Fruit fly (Drosophila melanogaster) whole organism, wandering third instar larva: Measurements from ENCODE around the gene CG10725.
A peak's percentile ranks its signal among the peaks of the same experiment; 100 is the strongest.

Experiments used
- Abd-B ChIP-seq: fragments of >200 bp; optimal IDR thresholded peaks from 2 replicates; lab custom pipeline; 2017; ENCODE audit warnings: missing biosample characterization, missing genetic modification characterization
- CG9705 ChIP-seq: fragments of 200-800 bp; sonication (Bioruptor generic); optimal IDR thresholded peaks from 2 replicates; lab custom pipeline; 2018; ENCODE audit warnings: missing biosample characterization, mild to moderate bottlenecking, missing genetic modification characterization
- Dfd ChIP-seq: fragments of >200 bp; optimal IDR thresholded peaks from 2 replicates; lab custom pipeline; 2017; ENCODE audit warnings: missing biosample characterization, missing genetic modification characterization
- Dif ChIP-seq: fragments of 200-275, 200-300 bp; sonication (Bioruptor generic); optimal IDR thresholded peaks from 2 replicates; lab custom pipeline; 2018; ENCODE audit warnings: missing biosample characterization, missing genetic modification characterization; ENCODE audit not compliant: partially characterized antibody
- GATAd ChIP-seq: sonication (Bioruptor generic); optimal IDR thresholded peaks from 2 replicates; lab custom pipeline; 2016; ENCODE audit warnings: missing biosample characterization, missing genetic modification characterization
- HLH106 ChIP-seq: fragments of 200-800 bp; optimal IDR thresholded peaks from 3 replicates; lab custom pipeline; 2019; ENCODE audit warnings: missing biosample characterization, mild to moderate bottlenecking, missing genetic modification characterization, moderate library complexity
- Hnf4 ChIP-seq: fragments of 200-800 bp; sonication (Bioruptor generic); optimal IDR thresholded peaks from 2 replicates; lab custom pipeline; 2016; ENCODE audit warnings: missing biosample characterization, mild to moderate bottlenecking, missing genetic modification characterization
- Hr78 ChIP-seq: fragments of >200 bp; optimal IDR thresholded peaks from 2 replicates; lab custom pipeline; 2017; ENCODE audit warnings: missing biosample characterization, missing genetic modification characterization
- Jra ChIP-seq: sonication (Bioruptor generic); optimal IDR thresholded peaks from 2 replicates; lab custom pipeline; 2016; ENCODE audit warnings: missing biosample characterization, missing genetic modification characterization
- Myc ChIP-seq: fragments of >200 bp; optimal IDR thresholded peaks from 2 replicates; lab custom pipeline; 2017
- OdsH ChIP-seq: fragments of 200-800 bp; sonication (Bioruptor generic); optimal IDR thresholded peaks from 2 replicates; lab custom pipeline; 2016; ENCODE audit warnings: missing biosample characterization, mild to moderate bottlenecking, missing genetic modification characterization
- Sp1 ChIP-seq: fragments of 200-800 bp; sonication (Bioruptor generic); optimal IDR thresholded peaks from 3 replicates; lab custom pipeline; 2019; ENCODE audit warnings: missing biosample characterization, mild to moderate bottlenecking, missing genetic modification characterization, moderate library complexity
- Vsx2 ChIP-seq: fragments of 200-300, 225-300 bp; sonication (Bioruptor generic); optimal IDR thresholded peaks from 2 replicates; lab custom pipeline; 2018; ENCODE audit warnings: missing biosample characterization, missing genetic modification characterization; ENCODE audit not compliant: partially characterized antibody
- br ChIP-seq: fragments of 200-800 bp; sonication (Bioruptor generic); optimal IDR thresholded peaks from 2 replicates; lab custom pipeline; 2016; ENCODE audit warnings: missing biosample characterization, missing genetic modification characterization
- dl ChIP-seq, 2 experiments: fragments of 175-275, 200-275 bp in 1 of 2; fragments of 200-275 bp in 1 of 2; sonication (Bioruptor generic); optimal IDR thresholded peaks; lab custom pipeline; 2018; ENCODE audit warnings: mild to moderate bottlenecking in 2 of 2, missing biosample characterization in 2 of 2, missing genetic modification characterization in 2 of 2, moderate library complexity in 2 of 2; ENCODE audit not compliant: partially characterized antibody in 2 of 2, insufficient read depth in 1 of 2
- dsf ChIP-seq: sonication (Bioruptor generic); optimal IDR thresholded peaks from 2 replicates; lab custom pipeline; 2016; ENCODE audit warnings: missing biosample characterization, missing genetic modification characterization, borderline replicate concordance
- ey ChIP-seq: fragments of 200-800 bp; sonication (Bioruptor generic); optimal IDR thresholded peaks from 2 replicates; lab custom pipeline; 2016; ENCODE audit warnings: missing biosample characterization, missing genetic modification characterization
- foxo ChIP-seq, 2 experiments: fragments of 200-800 bp; sonication (Bioruptor generic); optimal IDR thresholded peaks; 2 replicates in 1 of 2; 3 replicates in 1 of 2; lab custom pipeline; 2016 to 2017; ENCODE audit warnings: missing biosample characterization in 2 of 2, missing genetic modification characterization in 2 of 2
- fru ChIP-seq: fragments of 200-800 bp; sonication (Bioruptor generic); optimal IDR thresholded peaks from 3 replicates; lab custom pipeline; 2016; ENCODE audit warnings: missing biosample characterization, mild to moderate bottlenecking, missing genetic modification characterization
- h ChIP-seq: fragments of 200-800 bp; sonication (Bioruptor generic); optimal IDR thresholded peaks from 3 replicates; lab custom pipeline; 2016; ENCODE audit warnings: missing biosample characterization, mild to moderate bottlenecking, missing genetic modification characterization
- lola ChIP-seq: fragments of >200 bp; optimal IDR thresholded peaks from 2 replicates; lab custom pipeline; 2017; ENCODE audit warnings: missing biosample characterization, missing genetic modification characterization
- pan ChIP-seq: fragments of >200 bp; optimal IDR thresholded peaks from 2 replicates; lab custom pipeline; 2017
- psq ChIP-seq: fragments of 200-800 bp; sonication (Bioruptor generic); optimal IDR thresholded peaks from 3 replicates; lab custom pipeline; 2017; ENCODE audit warnings: missing biosample characterization, mild to moderate bottlenecking, missing genetic modification characterization, moderate library complexity
- rgr ChIP-seq: fragments of 200-800 bp; sonication (Bioruptor generic); optimal IDR thresholded peaks from 3 replicates; lab custom pipeline; 2016; ENCODE audit warnings: missing biosample characterization, mild to moderate bottlenecking, missing genetic modification characterization
- sv ChIP-seq: fragments of 200-800 bp; sonication (Bioruptor generic); optimal IDR thresholded peaks from 3 replicates; lab custom pipeline; 2016; ENCODE audit warnings: missing biosample characterization, missing genetic modification characterization
- tai ChIP-seq: sonication (Bioruptor generic); optimal IDR thresholded peaks from 2 replicates; lab custom pipeline; 2016; ENCODE audit warnings: missing biosample characterization, missing genetic modification characterization
- usp ChIP-seq: fragments of >200 bp; optimal IDR thresholded peaks from 2 replicates; lab custom pipeline; 2017; ENCODE audit warnings: missing biosample characterization, missing genetic modification characterization
- woc ChIP-seq: sonication (Bioruptor generic); optimal IDR thresholded peaks from 2 replicates; lab custom pipeline; 2016; ENCODE audit warnings: missing biosample characterization, mild to moderate bottlenecking, missing genetic modification characterization

CG10725 gene

dm6 chr3L:13426573-13426972 is 11.2 kb upstream of the CG10725 start, which contains the start of gene CG14105:
CG14105 (minus strand) TSS chr3L:13426673.
- TF ChIP-seq Hr78, result no peak
- no peak for TF ChIP-seq dsf (GFP tag; lab: Kevin White, UChicago)
- no peak for TF ChIP-seq Abd-B
- TF ChIP-seq HLH106 (tag; lab: Kevin White, UChicago), result no peak
- no peak for TF ChIP-seq usp (GFP tag; lab: Kevin White, UChicago)
- TF ChIP-seq Jra (GFP tag; lab: Kevin White, UChicago), result no peak
- no peak for TF ChIP-seq Dif (GFP tag; lab: Kevin White, UChicago)
- no peak for TF ChIP-seq OdsH (GFP tag; lab: Kevin White, UChicago)
- no peak for TF ChIP-seq fru (GFP tag; lab: Kevin White, UChicago)

- TF ChIP-seq Dfd (GFP tag; lab: Kevin White, UChicago), result peak; percentile 94
- TF ChIP-seq foxo (GFP tag; optimal IDR thresholded peaks at IDR 0.05; lab: Kevin White, UChicago), result no peak
- no peak for TF ChIP-seq OdsH (GFP tag; lab: Kevin White, UChicago)
- TF ChIP-seq GATAd (GFP tag; lab: Kevin White, UChicago), result no peak
- TF ChIP-seq HLH106 (tag; lab: Kevin White, UChicago), result no peak
- TF ChIP-seq ey (GFP tag; lab: Kevin White, UChicago), result no peak
- no peak for TF ChIP-seq rgr
- TF ChIP-seq, all 38 proteins: peak for 1
These were observed 7.6 kb upstream of the CG10725 start for dm6 chr3L:13430171-13430570.

- no peak for TF ChIP-seq h (GFP tag; lab: Kevin White, UChicago)
- no peak for TF ChIP-seq CG9705
- TF ChIP-seq lola (GFP tag; lab: Kevin White, UChicago), result no peak
- TF ChIP-seq Jra (GFP tag; lab: Kevin White, UChicago), result no peak
- TF ChIP-seq sv (GFP tag; lab: Kevin White, UChicago), result no peak
- TF ChIP-seq tai, result no peak
- no peak for TF ChIP-seq Myc (lab: Kevin White, UChicago)
- no peak for TF ChIP-seq Abd-B
These were observed 5.0 kb upstream of the CG10725 start for dm6 chr3L:13432791-13433190.

DNA sequence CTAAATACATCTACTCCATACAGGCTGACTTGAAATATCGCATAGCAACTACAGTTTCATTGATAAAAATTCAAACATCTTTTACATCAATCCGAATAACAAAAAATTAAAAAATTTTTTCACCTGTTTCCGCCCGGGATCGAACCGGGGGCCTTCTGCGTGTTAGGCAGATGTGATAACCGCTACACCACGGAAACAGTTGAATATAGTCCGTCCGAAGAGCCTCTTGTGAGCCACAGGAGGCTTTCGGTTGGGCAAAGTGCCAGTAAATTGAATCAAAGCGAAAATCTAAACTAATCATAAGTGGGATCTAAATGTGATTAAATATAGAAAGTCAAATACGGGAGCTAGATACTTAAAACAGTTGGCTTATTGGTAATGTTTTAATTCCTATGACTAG is 4.2 kb upstream of the CG10725 start:
- no peak for TF ChIP-seq Hnf4 (GFP tag; lab: Kevin White, UChicago)
- TF ChIP-seq ey (GFP tag; lab: Kevin White, UChicago), result no peak
- TF ChIP-seq dl (GFP tag; optimal IDR thresholded peaks at IDR 0.05; lab: Kevin White, UChicago; ENCODE audit: insufficient read depth in 1 of 2, partially characterized antibody in 2 of 2), result no peak
- TF ChIP-seq tai, result no peak
- TF ChIP-seq pan, result no peak
- no peak for TF ChIP-seq psq
- TF ChIP-seq Dif (GFP tag; lab: Kevin White, UChicago), result no peak
- TF ChIP-seq br (GFP tag; lab: Kevin White, UChicago), result no peak
- TF ChIP-seq dsf (GFP tag; lab: Kevin White, UChicago), result no peak
- no peak for TF ChIP-seq sv (GFP tag; lab: Kevin White, UChicago)
- no peak for TF ChIP-seq GATAd (GFP tag; lab: Kevin White, UChicago)
- TF ChIP-seq woc (GFP tag; lab: Kevin White, UChicago), result no peak
- no peak for TF ChIP-seq usp (GFP tag; lab: Kevin White, UChicago)
- no peak for TF ChIP-seq h (GFP tag; lab: Kevin White, UChicago)
- no peak for TF ChIP-seq Jra (GFP tag; lab: Kevin White, UChicago)
- TF ChIP-seq CG9705, result no peak

DNA sequence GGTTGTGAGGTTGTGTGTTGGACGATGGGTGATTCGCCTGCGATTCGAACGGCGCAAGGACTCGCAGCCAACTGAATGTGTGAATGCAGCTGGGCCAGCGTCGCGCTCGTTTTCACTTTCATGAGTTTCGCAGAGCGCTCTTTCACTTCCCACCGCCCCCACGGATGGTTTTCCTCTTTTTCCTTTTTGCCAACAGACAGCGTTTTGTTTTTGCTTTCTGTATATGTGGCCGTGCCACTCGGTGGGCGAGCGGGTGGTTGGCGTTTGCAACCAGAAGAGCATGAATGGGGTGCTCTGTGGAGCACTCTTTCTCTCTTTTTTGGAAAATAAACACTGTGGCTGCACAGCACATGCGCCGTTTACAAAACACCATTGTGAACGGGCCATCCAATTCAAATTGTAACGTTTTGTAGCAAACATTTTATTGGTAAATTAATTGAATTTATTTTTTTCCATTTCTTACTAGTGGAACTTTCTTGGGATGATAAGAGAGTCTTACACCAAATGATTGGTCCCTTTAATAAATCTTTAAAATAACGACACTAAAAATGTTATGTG is 2.5 kb upstream of the CG10725 start, which contains the start of gene CG10713:
Gene CG10713, minus strand, starts transcription at position 60 of the 558 bp plus-strand sequence.
- TF ChIP-seq Myc (lab: Kevin White, UChicago), result no peak
- no peak for TF ChIP-seq GATAd (GFP tag; lab: Kevin White, UChicago)
- TF ChIP-seq dl (GFP tag; optimal IDR thresholded peaks at IDR 0.05; lab: Kevin White, UChicago; ENCODE audit: insufficient read depth in 1 of 2, partially characterized antibody in 2 of 2), result no peak
- TF ChIP-seq foxo (GFP tag; optimal IDR thresholded peaks at IDR 0.05; lab: Kevin White, UChicago), result no peak
- TF ChIP-seq Dif (GFP tag; lab: Kevin White, UChicago), result no peak
- TF ChIP-seq h (GFP tag; lab: Kevin White, UChicago), result no peak
- TF ChIP-seq Sp1 (GFP tag; lab: Kevin White, UChicago), result peak; percentile 5
- no peak for TF ChIP-seq Vsx2 (GFP tag; lab: Kevin White, UChicago)
- no peak for TF ChIP-seq Hr78
